Worm (Caenorhabditis elegans) whole organism, late embryonic: ENCODE measurements around the gene unc-71.

Experiments used
- C38D4.7 ChIP-seq: fragments of 200-800 bp; sonication (Bioruptor generic); optimal IDR thresholded peaks from 2 replicates; lab custom pipeline; 2018; ENCODE audit warnings: mild to moderate bottlenecking, missing genetic modification characterization, moderate library complexity, missing compliant biosample characterization
- K02D7.2 ChIP-seq: sonication (generic microtip); optimal IDR thresholded peaks from 2 replicates; lab custom pipeline; 2017; ENCODE audit warnings: mild to moderate bottlenecking, missing genetic modification characterization, missing compliant biosample characterization
- ama-1 ChIP-seq: fragments of 150-350 bp; optimal IDR thresholded peaks from 2 replicates; lab custom pipeline; 2014
- ceh-31 ChIP-seq: sonication (generic microtip); optimal IDR thresholded peaks from 2 replicates; lab custom pipeline; 2016; ENCODE audit warnings: missing genetic modification characterization, missing compliant biosample characterization
- ceh-34 ChIP-seq: sonication (generic microtip); optimal IDR thresholded peaks from 2 replicates; lab custom pipeline; 2016; ENCODE audit warnings: mild to moderate bottlenecking, missing genetic modification characterization, missing compliant biosample characterization
- ceh-45 ChIP-seq: fragments of 200-800 bp; sonication (Bioruptor generic); IDR thresholded peaks from 2 replicates; pipeline ENCODE4 v1.3.6; 2022; ENCODE audit warnings: missing genetic modification reagents, missing genetic modification characterization, missing compliant biosample characterization
- ceh-6 ChIP-seq: fragments of 200-800 bp; sonication (Bioruptor generic); optimal IDR thresholded peaks from 2 replicates; lab custom pipeline; 2018; ENCODE audit warnings: mild to moderate bottlenecking, missing genetic modification characterization, missing compliant biosample characterization
- che-1 ChIP-seq: sonication (generic microtip); optimal IDR thresholded peaks from 2 replicates; lab custom pipeline; 2016; ENCODE audit warnings: mild to moderate bottlenecking, missing genetic modification characterization, missing compliant biosample characterization
- elt-2 ChIP-seq: sonication (generic microtip); optimal IDR thresholded peaks from 2 replicates; lab custom pipeline; 2016; ENCODE audit warnings: missing genetic modification reagents, missing genetic modification characterization, missing compliant biosample characterization
- ets-4 ChIP-seq: sonication (generic microtip); optimal IDR thresholded peaks from 2 replicates; lab custom pipeline; 2016; ENCODE audit warnings: missing genetic modification characterization, missing compliant biosample characterization
- eyg-1 ChIP-seq: sonication (generic microtip); optimal IDR thresholded peaks from 2 replicates; lab custom pipeline; 2016; ENCODE audit warnings: missing genotype, missing genetic modification characterization, missing compliant biosample characterization
- hlh-30 ChIP-seq: sonication (generic microtip); optimal IDR thresholded peaks from 2 replicates; lab custom pipeline; 2017; ENCODE audit warnings: antibody characterized with exemption, missing genetic modification characterization, missing compliant biosample characterization; ENCODE audit not compliant: insufficient read depth
- nhr-232 ChIP-seq: sonication (generic microtip); optimal IDR thresholded peaks from 2 replicates; lab custom pipeline; 2016; ENCODE audit warnings: missing genetic modification characterization, missing compliant biosample characterization
- odd-2 ChIP-seq: sonication (generic microtip); optimal IDR thresholded peaks from 2 replicates; lab custom pipeline; 2017; ENCODE audit warnings: antibody characterized with exemption, mild to moderate bottlenecking, missing genetic modification characterization, missing compliant biosample characterization
- pat-9 ChIP-seq: fragments of 200-800 bp; sonication (Bioruptor generic); optimal IDR thresholded peaks from 2 replicates; lab custom pipeline; 2018; ENCODE audit warnings: mild to moderate bottlenecking, missing genetic modification characterization, moderate library complexity, missing compliant biosample characterization
- pqm-1 ChIP-seq: sonication (generic microtip); optimal IDR thresholded peaks from 2 replicates; lab custom pipeline; 2016; ENCODE audit warnings: missing genetic modification characterization, missing compliant biosample characterization
- sdc-2 ChIP-seq: sonication (generic microtip); optimal IDR thresholded peaks from 2 replicates; lab custom pipeline; 2016; ENCODE audit warnings: missing genotype, missing genetic modification characterization, missing compliant biosample characterization
- syd-9 ChIP-seq: sonication (generic microtip); optimal IDR thresholded peaks from 2 replicates; lab custom pipeline; 2016; ENCODE audit warnings: mild to moderate bottlenecking, missing genetic modification characterization, moderate library complexity, missing compliant biosample characterization
- tbx-2 ChIP-seq: sonication (generic microtip); optimal IDR thresholded peaks from 2 replicates; lab custom pipeline; 2016; ENCODE audit warnings: missing genetic modification characterization, missing compliant biosample characterization
- unc-3 ChIP-seq, 2 experiments: fragments of 200-800 bp in 1 of 2; sonication (Bioruptor generic) in 1 of 2; sonication (generic microtip) in 1 of 2; conservative IDR thresholded peaks in 1 of 2; optimal IDR thresholded peaks in 1 of 2; 2 replicates each; pipeline versions ENCODE4 v1.3.6 to Lab custom; 2016 to 2022; ENCODE audit warnings: missing compliant biosample characterization in 2 of 2, missing genetic modification characterization in 2 of 2, missing genetic modification reagents in 1 of 2

The unc-71 gene

ce11 chrIII:12831696-12832095 lies 59.8 kb downstream of the unc-71 start:
- TF ChIP-seq ceh-6 (GFP tag; lab: Kevin White, UChicago) (no peak), ama-1 (lab: Kevin White, UChicago) (no peak), syd-9 (tag; lab: Kevin White, UChicago) (no peak), ets-4 (tag; lab: Kevin White, UChicago) (no peak), tbx-2 (tag; lab: Kevin White, UChicago) (no peak), ceh-34 (tag; lab: Kevin White, UChicago) (no peak), nhr-232 (tag; lab: Kevin White, UChicago) (no peak), elt-2 (no peak), ceh-45 (GFP tag; lab: Robert Waterston, UW) (no peak), pat-9 (tag; lab: Kevin White, UChicago) (no peak), eyg-1 (tag; lab: Kevin White, UChicago) (no peak), sdc-2 (no peak), pqm-1 (no peak), che-1 (tag; lab: Kevin White, UChicago) (no peak), odd-2 (no peak), ceh-31 (no peak), C38D4.7 (GFP tag; lab: Kevin White, UChicago) (no peak), unc-3 (GFP tag; conservative IDR thresholded peaks at IDR 0.05; lab: Robert Waterston, UW) (no peak), unc-3 (tag; optimal IDR thresholded peaks at IDR 0.05; lab: Kevin White, UChicago) (no peak), hlh-30 (tag; lab: Kevin White, UChicago) (no peak), K02D7.2 (tag; lab: Kevin White, UChicago) (no peak)
